Worm (Caenorhabditis elegans) whole organism, L2 larva: ENCODE data around the gene fbxa-14.

Source experiments
- C34F6.9 ChIP-seq: fragments of 150-350 bp; optimal IDR thresholded peaks from 2 replicates; lab custom pipeline; 2014; ENCODE audit warnings: missing biosample characterization, missing genetic modification characterization
- F13H6.1 ChIP-seq: sonication (generic microtip); optimal IDR thresholded peaks from 2 replicates; lab custom pipeline; 2016; ENCODE audit warnings: missing genetic modification characterization, missing compliant biosample characterization
- Y55F3AM.14 ChIP-seq: fragments of 200-800 bp; sonication (Bioruptor generic); optimal IDR thresholded peaks from 2 replicates; lab custom pipeline; 2018; ENCODE audit warnings: mild to moderate bottlenecking, missing genetic modification characterization, missing compliant biosample characterization
- alr-1 ChIP-seq: fragments of 150-350 bp; optimal IDR thresholded peaks from 2 replicates; lab custom pipeline; 2014; ENCODE audit warnings: missing biosample characterization, missing genetic modification characterization
- blmp-1 ChIP-seq: sonication (generic microtip); optimal IDR thresholded peaks from 2 replicates; lab custom pipeline; 2017; ENCODE audit warnings: missing genetic modification characterization, mild to moderate bottlenecking, missing compliant biosample characterization, antibody characterized with exemption, moderate library complexity; ENCODE audit not compliant: insufficient read depth
- ceh-16 ChIP-seq: fragments of 150-350 bp; optimal IDR thresholded peaks from 2 replicates; lab custom pipeline; 2014; ENCODE audit warnings: missing biosample characterization, missing genetic modification characterization
- ceh-82 ChIP-seq: fragments of 150-350 bp; optimal IDR thresholded peaks from 2 replicates; lab custom pipeline; 2014; ENCODE audit warnings: missing biosample characterization, missing genetic modification characterization
- crh-2 ChIP-seq: sonication (generic microtip); optimal IDR thresholded peaks from 2 replicates; lab custom pipeline; 2017; ENCODE audit warnings: missing biosample characterization, missing genetic modification characterization
- elt-1 ChIP-seq: fragments of 150-350 bp; optimal IDR thresholded peaks from 2 replicates; lab custom pipeline; 2014; ENCODE audit warnings: missing biosample characterization, missing genetic modification characterization
- fos-1 ChIP-seq: fragments of 150-350 bp; optimal IDR thresholded peaks from 2 replicates; lab custom pipeline; 2014; ENCODE audit warnings: missing biosample characterization, missing genetic modification characterization
- gmeb-1 ChIP-seq: fragments of 150-350 bp; optimal IDR thresholded peaks from 2 replicates; lab custom pipeline; 2014; ENCODE audit warnings: missing biosample characterization, missing genetic modification characterization
- lin-11 ChIP-seq: fragments of 150-350 bp; sonication (generic microtip); optimal IDR thresholded peaks from 2 replicates; lab custom pipeline; 2014; ENCODE audit warnings: missing biosample characterization, missing genetic modification characterization, inconsistent platforms, mixed read lengths
- lin-13 ChIP-seq: fragments of 150-350 bp; optimal IDR thresholded peaks from 2 replicates; lab custom pipeline; 2014; ENCODE audit warnings: missing biosample characterization, missing genetic modification reagents, missing genetic modification characterization
- lin-39 ChIP-seq: fragments of 150-350 bp; optimal IDR thresholded peaks from 2 replicates; lab custom pipeline; 2014; ENCODE audit warnings: missing biosample characterization, missing genetic modification reagents, missing genetic modification characterization
- lsy-2 ChIP-seq, 2 experiments: fragments of 150-350 bp in 1 of 2; sonication (generic microtip) in 1 of 2; optimal IDR thresholded peaks; 2 replicates each; lab custom pipeline; 2014 to 2017; ENCODE audit warnings: missing biosample characterization in 2 of 2, missing genetic modification characterization in 2 of 2
- nhr-10 ChIP-seq: sonication (generic microtip); optimal IDR thresholded peaks from 2 replicates; lab custom pipeline; 2017; ENCODE audit warnings: missing biosample characterization, missing genetic modification characterization
- nhr-11 ChIP-seq: fragments of 150-350 bp; optimal IDR thresholded peaks from 2 replicates; lab custom pipeline; 2014; ENCODE audit warnings: missing biosample characterization, missing genetic modification characterization
- nhr-12 ChIP-seq: fragments of 150-350 bp; optimal IDR thresholded peaks from 2 replicates; lab custom pipeline; 2014; ENCODE audit warnings: missing biosample characterization, missing genetic modification characterization
- nhr-129 ChIP-seq: fragments of 150-350 bp; optimal IDR thresholded peaks from 2 replicates; lab custom pipeline; 2014; ENCODE audit warnings: missing biosample characterization, missing genetic modification characterization
- nhr-21 ChIP-seq: fragments of 150-350 bp; optimal IDR thresholded peaks from 2 replicates; lab custom pipeline; 2014; ENCODE audit warnings: missing biosample characterization, missing genetic modification characterization
- nhr-23 ChIP-seq: fragments of 150-350 bp; optimal IDR thresholded peaks from 2 replicates; lab custom pipeline; 2014; ENCODE audit warnings: missing biosample characterization, missing genetic modification reagents, missing genetic modification characterization
- nhr-237 ChIP-seq: fragments of 150-350 bp; optimal IDR thresholded peaks from 2 replicates; lab custom pipeline; 2014; ENCODE audit warnings: missing biosample characterization, missing genetic modification characterization
- nhr-6 ChIP-seq: fragments of 150-350 bp; optimal IDR thresholded peaks from 2 replicates; lab custom pipeline; 2014; ENCODE audit warnings: missing biosample characterization, missing genetic modification characterization
- sem-4 ChIP-seq: fragments of 150-350 bp; optimal IDR thresholded peaks from 2 replicates; lab custom pipeline; 2014; ENCODE audit warnings: missing biosample characterization, missing genetic modification reagents, missing genetic modification characterization
- sma-3 ChIP-seq: sonication (generic microtip); optimal IDR thresholded peaks from 2 replicates; lab custom pipeline; 2016; ENCODE audit warnings: missing genetic modification reagents, missing genetic modification characterization, missing compliant biosample characterization
- sma-9 ChIP-seq, 2 experiments: fragments of 150-350 bp in 1 of 2; sonication (generic microtip) in 1 of 2; optimal IDR thresholded peaks; 2 replicates each; lab custom pipeline; 2014 to 2016; ENCODE audit warnings: missing genetic modification characterization in 2 of 2, mild to moderate bottlenecking in 1 of 2, missing biosample characterization in 1 of 2, missing compliant biosample characterization in 1 of 2, missing genetic modification reagents in 1 of 2, moderate library complexity in 1 of 2
- snpc-4 ChIP-seq: fragments of 150-350 bp; optimal IDR thresholded peaks from 2 replicates; lab custom pipeline; 2014; ENCODE audit warnings: missing biosample characterization, missing genetic modification characterization
- unc-62 ChIP-seq: fragments of 150-350 bp; optimal IDR thresholded peaks from 2 replicates; lab custom pipeline; 2014; ENCODE audit warnings: missing biosample characterization, missing genetic modification reagents, missing genetic modification characterization
- zag-1 ChIP-seq: fragments of 150-350 bp; optimal IDR thresholded peaks from 2 replicates; lab custom pipeline; 2014; ENCODE audit warnings: missing biosample characterization, missing genetic modification characterization
- ztf-1 ChIP-seq: fragments of 200-800 bp; sonication (Bioruptor generic); conservative IDR thresholded peaks from 2 replicates; pipeline ENCODE4 v1.3.6; 2022; ENCODE audit warnings: missing genetic modification characterization, missing compliant biosample characterization

Gene fbxa-14

ce11 chrIII:1342488-1342887 lies 18.1 kb upstream of the fbxa-14 start, which contains the start of gene fbxa-26:
fbxa-26 (minus strand) TSS chrIII:1342522.
- no peak for TF ChIP-seq nhr-21 (tag; lab: Kevin White, UChicago)
- TF ChIP-seq fos-1 = peak; percentile 48
- TF ChIP-seq, all 48 proteins: peak for 1

DNA sequence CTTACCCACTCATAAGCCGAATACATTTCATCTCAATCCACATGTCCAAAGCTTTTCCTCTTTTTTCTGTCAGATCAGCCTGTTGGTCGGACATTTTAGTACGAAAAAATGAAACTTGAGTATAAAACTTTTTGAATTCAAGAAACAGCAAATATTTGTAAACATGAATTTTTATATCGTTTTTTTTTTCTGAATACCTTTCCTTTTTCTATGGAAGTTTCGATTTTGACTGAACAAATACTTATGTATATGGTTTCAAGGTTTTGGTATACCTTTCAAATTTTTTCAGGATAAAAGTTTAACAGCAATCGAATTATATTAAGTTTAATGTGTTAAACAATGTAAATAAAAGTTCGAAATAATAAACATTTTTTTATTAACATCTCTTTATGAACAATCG lies 15.8 kb upstream of the fbxa-14 start, which contains the start of gene fbxa-5:
fbxa-5 (minus strand) TSS at position 101 of the 400 bp plus-strand sequence.
- no peak for TF ChIP-seq blmp-1
- no peak for TF ChIP-seq nhr-11 (tag; lab: Kevin White, UChicago)
- TF ChIP-seq Y55F3AM.14 (GFP tag; lab: Kevin White, UChicago) = no peak
- no peak for TF ChIP-seq gmeb-1
- TF ChIP-seq ztf-1 = no peak
- TF ChIP-seq zag-1 (tag; lab: Kevin White, UChicago) = no peak

- TF ChIP-seq fos-1 (peak; percentile 60), nhr-23 (tag; lab: Kevin White, UChicago) (no peak)
These were observed 7.5 kb upstream of the fbxa-14 start, which contains the start of gene Y82E9BL.19 for ce11 chrIII:1331894-1332293. Y82E9BL.19 (plus strand) TSS chrIII:1332016.

DNA sequence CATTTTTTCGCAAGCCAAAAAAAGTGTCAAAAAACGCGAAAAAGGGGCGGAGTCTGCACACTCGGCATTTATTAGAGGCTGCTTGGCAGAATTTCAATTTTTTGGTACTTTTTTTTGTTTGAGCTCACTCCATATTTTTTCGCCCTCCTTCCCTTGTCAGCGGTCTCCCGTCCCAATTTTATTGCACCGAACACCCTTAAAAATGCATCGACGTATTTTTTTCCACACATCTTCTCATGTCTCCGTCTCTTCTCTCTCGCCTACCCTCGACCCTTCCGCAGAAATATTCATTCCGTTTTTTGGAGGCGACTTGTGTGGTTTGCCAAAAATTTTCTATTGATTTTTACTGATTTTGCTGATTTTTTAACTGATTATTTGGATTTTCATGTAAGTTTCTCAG lies 2.1 kb upstream of the fbxa-14 start, which contains the start of gene Y82E9BL.18:
Y82E9BL.18 (plus strand) TSS at position 301 of the 400 bp plus-strand sequence.
- TF ChIP-seq nhr-23 (tag; lab: Kevin White, UChicago) = no peak
- no peak for TF ChIP-seq ceh-16 (tag; lab: Kevin White, UChicago)
- TF ChIP-seq lin-13 = no peak
- no peak for TF ChIP-seq unc-62 (GFP tag; lab: Kevin White, UChicago)
- TF ChIP-seq nhr-237 (tag; lab: Kevin White, UChicago) = no peak
- TF ChIP-seq nhr-10 (tag; lab: Kevin White, UChicago) = no peak
- TF ChIP-seq lin-39 (tag; lab: Kevin White, UChicago) = no peak
- no peak for TF ChIP-seq C34F6.9 (tag; lab: Kevin White, UChicago)
- TF ChIP-seq snpc-4 (tag; lab: Kevin White, UChicago) = no peak
- no peak for TF ChIP-seq nhr-12
- TF ChIP-seq lin-11 = no peak
- TF ChIP-seq sma-3 (GFP tag; lab: Kevin White, UChicago) = no peak
- no peak for TF ChIP-seq crh-2 (tag; lab: Kevin White, UChicago)

ce11 chrIII:1323555-1323954 lies 858 bp downstream of the fbxa-14 start:
- TF ChIP-seq crh-2 (tag; lab: Kevin White, UChicago) (peak; percentile 1), sma-9 (GFP tag; optimal IDR thresholded peaks at IDR 0.05; lab: Kevin White, UChicago) (peak; percentile 42), sma-9 (tag; optimal IDR thresholded peaks at IDR 0.05; lab: Kevin White, UChicago) (no peak), sma-3 (GFP tag; lab: Kevin White, UChicago) (no peak), nhr-12 (no peak), ceh-82 (no peak), sem-4 (no peak), fos-1 (peak; percentile 89)

DNA sequence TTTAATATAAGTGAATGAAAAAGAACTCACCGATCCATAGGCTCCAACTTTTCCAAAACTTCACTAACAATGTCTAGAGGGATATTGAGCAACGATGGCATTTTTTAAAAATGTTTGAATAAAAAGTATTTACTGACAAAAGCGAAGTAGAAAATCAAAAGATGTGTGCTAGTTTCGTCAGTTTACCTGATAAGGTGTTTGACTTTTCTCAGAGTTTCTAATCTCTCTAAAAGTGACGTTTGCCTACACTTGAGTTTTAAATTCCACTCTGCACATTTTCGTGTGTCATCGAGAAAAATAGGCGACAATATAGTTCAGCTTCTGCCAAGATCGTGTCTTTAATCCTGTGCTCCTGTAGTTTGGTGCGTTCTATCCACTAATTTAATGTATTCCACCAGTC lies 2.9 kb downstream of the fbxa-14 start, which contains the start of gene fbxa-15:
fbxa-15 (minus strand) TSS at position 101 of the 400 bp plus-strand sequence.
- no peak for TF ChIP-seq nhr-6 (tag; lab: Kevin White, UChicago)
- peak; percentile 23 for TF ChIP-seq fos-1

DNA sequence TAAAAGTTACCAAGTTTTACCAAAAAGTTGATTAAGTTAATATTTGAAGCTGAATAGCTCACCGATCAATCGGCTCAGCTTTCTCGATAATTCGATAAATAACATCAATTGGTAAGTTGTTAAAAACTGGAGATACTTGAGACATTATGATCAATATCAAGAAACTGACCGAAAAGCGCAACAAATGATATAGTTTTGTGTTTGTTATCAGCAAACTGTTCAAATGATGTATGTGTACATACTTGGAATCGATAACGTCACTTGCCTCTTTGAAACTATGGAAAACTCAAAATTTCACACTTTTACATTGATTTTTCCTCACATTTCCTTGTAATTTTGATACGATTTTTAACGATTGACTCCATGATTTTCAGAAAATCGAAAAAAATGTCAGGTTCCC lies 9.4 kb downstream of the fbxa-14 start, which contains the start of the genes fbxa-80 and fbxa-19:
fbxa-80 (minus strand) TSS at position 173 of the 400 bp plus-strand sequence.
fbxa-19 (plus strand) TSS at position 364 of the 400 bp plus-strand sequence.
- TF ChIP-seq fos-1 (peak; percentile 78), alr-1 (tag; lab: Kevin White, UChicago) (no peak)

DNA sequence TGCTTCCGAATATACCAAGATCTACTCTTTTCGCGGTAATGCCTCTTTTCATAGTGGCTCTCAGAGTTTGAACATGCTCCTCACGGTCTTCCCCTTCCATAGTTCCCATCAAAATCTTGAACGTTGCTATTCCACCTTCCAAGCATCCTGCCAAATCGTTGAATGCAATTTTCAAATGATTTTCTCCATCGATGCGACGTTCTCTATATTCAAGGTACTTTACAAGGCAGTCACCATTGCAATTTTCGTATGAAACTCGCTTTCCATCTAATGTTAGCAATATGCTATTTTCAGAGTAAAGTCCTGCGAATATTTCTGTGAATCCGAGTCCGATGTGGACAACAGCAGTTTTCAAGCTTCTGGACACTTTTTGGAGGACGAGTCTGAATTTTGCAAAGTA lies 10.1 kb downstream of the fbxa-14 start:
- TF ChIP-seq crh-2 (tag; lab: Kevin White, UChicago) = no peak
- no peak for TF ChIP-seq F13H6.1 (tag; lab: Kevin White, UChicago)
- no peak for TF ChIP-seq nhr-237 (tag; lab: Kevin White, UChicago)
- no peak for TF ChIP-seq elt-1
- no peak for TF ChIP-seq ceh-82
- no peak for TF ChIP-seq ztf-1
- no peak for TF ChIP-seq lsy-2 (tag; optimal IDR thresholded peaks at IDR 0.05; lab: Kevin White, UChicago)
- TF ChIP-seq nhr-129 (tag; lab: Kevin White, UChicago) = no peak
- no peak for TF ChIP-seq sem-4
- no peak for TF ChIP-seq alr-1 (tag; lab: Kevin White, UChicago)
